Worm (Caenorhabditis elegans) whole organism, mixed stage, embryonic: ENCODE results near the gene F07C4.11.

Experiments
- M03D4.4 ChIP-seq: sonication (generic microtip); optimal IDR thresholded peaks from 2 replicates; lab custom pipeline; 2017; ENCODE audit warnings: mild to moderate bottlenecking, missing genetic modification characterization, missing compliant biosample characterization
- bed-3 ChIP-seq: fragments of 200-800 bp; sonication (Bioruptor generic); optimal IDR thresholded peaks from 3 replicates; lab custom pipeline; 2018; ENCODE audit warnings: mild to moderate bottlenecking, missing genetic modification characterization, moderate library complexity, missing compliant biosample characterization
- blmp-1 ChIP-seq: fragments of 150-350 bp; optimal IDR thresholded peaks from 2 replicates; lab custom pipeline; 2014; ENCODE audit warnings: missing biosample characterization, missing genetic modification characterization
- ceh-39 ChIP-seq: fragments of 150-350 bp; optimal IDR thresholded peaks from 2 replicates; lab custom pipeline; 2014; ENCODE audit warnings: missing biosample characterization, missing genetic modification characterization
- ceh-43 ChIP-seq: fragments of 200-800 bp; sonication (Bioruptor generic); optimal IDR thresholded peaks from 2 replicates; lab custom pipeline; 2018; ENCODE audit warnings: mild to moderate bottlenecking, missing genetic modification characterization, moderate library complexity, missing compliant biosample characterization
- ceh-83 ChIP-seq: fragments of 200-800 bp; sonication (Bioruptor generic); optimal IDR thresholded peaks from 2 replicates; lab custom pipeline; 2018; ENCODE audit warnings: mild to moderate bottlenecking, missing genetic modification characterization, missing compliant biosample characterization
- ces-1 ChIP-seq: fragments of 150-350 bp; optimal IDR thresholded peaks from 2 replicates; lab custom pipeline; 2014; ENCODE audit warnings: missing biosample characterization, missing genetic modification reagents, missing genetic modification characterization
- cnd-1 ChIP-seq: fragments of 200-800 bp; sonication (Bioruptor generic); optimal IDR thresholded peaks from 2 replicates; lab custom pipeline; 2018; ENCODE audit warnings: mild to moderate bottlenecking, missing genetic modification characterization, missing compliant biosample characterization
- drap-1 ChIP-seq: fragments of 200-800 bp; sonication (Bioruptor generic); optimal IDR thresholded peaks from 3 replicates; lab custom pipeline; 2018; ENCODE audit warnings: mild to moderate bottlenecking, missing genetic modification characterization, missing compliant biosample characterization
- elt-1 ChIP-seq: sonication (generic microtip); optimal IDR thresholded peaks from 2 replicates; lab custom pipeline; 2017; ENCODE audit warnings: missing genetic modification characterization, mild to moderate bottlenecking, missing compliant biosample characterization, antibody characterized with exemption, moderate library complexity, borderline replicate concordance; ENCODE audit not compliant: insufficient read depth
- elt-3 ChIP-seq: fragments of 150-350 bp; optimal IDR thresholded peaks from 2 replicates; lab custom pipeline; 2014; ENCODE audit warnings: missing biosample characterization, missing genetic modification characterization
- flh-1 ChIP-seq: fragments of 200-800 bp; sonication (Bioruptor generic); optimal IDR thresholded peaks from 2 replicates; lab custom pipeline; 2018; ENCODE audit warnings: mild to moderate bottlenecking, missing genetic modification characterization, moderate library complexity, missing compliant biosample characterization
- ham-2 ChIP-seq: fragments of 200-800 bp; sonication (Bioruptor generic); optimal IDR thresholded peaks from 2 replicates; lab custom pipeline; 2018; ENCODE audit warnings: mild to moderate bottlenecking, missing genetic modification characterization, missing compliant biosample characterization
- hlh-1 ChIP-seq: fragments of 150-350 bp; optimal IDR thresholded peaks from 2 replicates; lab custom pipeline; 2014; ENCODE audit warnings: missing biosample characterization, missing genetic modification reagents, missing genetic modification characterization
- lin-13 ChIP-seq: fragments of 150-350 bp; optimal IDR thresholded peaks from 2 replicates; lab custom pipeline; 2014; ENCODE audit warnings: missing biosample characterization, missing genetic modification characterization
- lin-32 ChIP-seq: fragments of 200-800 bp; sonication (Bioruptor generic); optimal IDR thresholded peaks from 2 replicates; lab custom pipeline; 2018; ENCODE audit warnings: mild to moderate bottlenecking, missing genetic modification characterization, missing compliant biosample characterization
- lsy-2 ChIP-seq: fragments of 150-350 bp; optimal IDR thresholded peaks from 2 replicates; lab custom pipeline; 2014; ENCODE audit warnings: missing biosample characterization, missing genetic modification characterization
- mab-5 ChIP-seq: fragments of 150-350 bp; optimal IDR thresholded peaks from 2 replicates; lab custom pipeline; 2014; ENCODE audit warnings: missing biosample characterization, missing genetic modification characterization
- mep-1 ChIP-seq: fragments of 150-350 bp; optimal IDR thresholded peaks from 2 replicates; lab custom pipeline; 2017; ENCODE audit warnings: missing biosample characterization, missing genetic modification reagents, missing genetic modification characterization, inconsistent platforms
- mls-2 ChIP-seq: sonication (generic microtip); optimal IDR thresholded peaks from 2 replicates; lab custom pipeline; 2016; ENCODE audit warnings: mild to moderate bottlenecking, missing genetic modification characterization, moderate library complexity, missing compliant biosample characterization
- nhr-12 ChIP-seq: fragments of 150-350 bp; optimal IDR thresholded peaks from 2 replicates; lab custom pipeline; 2014; ENCODE audit warnings: missing biosample characterization, missing genetic modification characterization
- nhr-2 ChIP-seq: fragments of 150-350 bp; optimal IDR thresholded peaks from 2 replicates; lab custom pipeline; 2014; ENCODE audit warnings: missing biosample characterization, missing genetic modification characterization
- nhr-237 ChIP-seq: fragments of 150-350 bp; optimal IDR thresholded peaks from 2 replicates; lab custom pipeline; 2014; ENCODE audit warnings: missing biosample characterization, missing genetic modification characterization
- nhr-28 ChIP-seq: fragments of 150-350 bp; optimal IDR thresholded peaks from 2 replicates; lab custom pipeline; 2014; ENCODE audit warnings: missing biosample characterization, missing genetic modification characterization
- nhr-76 ChIP-seq: sonication (generic microtip); optimal IDR thresholded peaks from 2 replicates; lab custom pipeline; 2017; ENCODE audit warnings: missing biosample characterization, missing genetic modification characterization
- pha-4 ChIP-seq: fragments of 150-350 bp; optimal IDR thresholded peaks from 2 replicates; lab custom pipeline; 2018; ENCODE audit warnings: missing biosample characterization, missing genetic modification reagents, missing genetic modification characterization
- sem-2 ChIP-seq: fragments of 200-800 bp; sonication (Bioruptor generic); optimal IDR thresholded peaks from 2 replicates; lab custom pipeline; 2018; ENCODE audit warnings: mild to moderate bottlenecking, missing genetic modification characterization, missing compliant biosample characterization
- snpc-4 ChIP-seq: fragments of 150-350 bp; optimal IDR thresholded peaks from 2 replicates; lab custom pipeline; 2014; ENCODE audit warnings: missing biosample characterization, missing genetic modification characterization
- sptf-1 ChIP-seq: sonication (generic microtip); optimal IDR thresholded peaks from 2 replicates; lab custom pipeline; 2017; ENCODE audit warnings: mild to moderate bottlenecking, missing genetic modification characterization, moderate library complexity, missing compliant biosample characterization
- tbx-8 ChIP-seq: fragments of 200-800 bp; sonication (Bioruptor generic); optimal IDR thresholded peaks from 2 replicates; lab custom pipeline; 2018; ENCODE audit warnings: mild to moderate bottlenecking, missing genetic modification characterization, moderate library complexity, missing compliant biosample characterization
- unc-120 ChIP-seq: sonication (generic microtip); optimal IDR thresholded peaks from 2 replicates; lab custom pipeline; 2017; ENCODE audit warnings: missing genetic modification characterization, missing compliant biosample characterization; ENCODE audit not compliant: poor library complexity, severe bottlenecking
- unc-39 ChIP-seq: fragments of 150-350 bp; optimal IDR thresholded peaks from 2 replicates; lab custom pipeline; 2014; ENCODE audit warnings: missing biosample characterization, missing genetic modification characterization
- unc-62 ChIP-seq: fragments of 150-350 bp; optimal IDR thresholded peaks from 2 replicates; lab custom pipeline; 2014; ENCODE audit warnings: missing biosample characterization, missing genetic modification reagents, missing genetic modification characterization
- zip-8 ChIP-seq: fragments of 150-350 bp; optimal IDR thresholded peaks from 2 replicates; lab custom pipeline; 2014; ENCODE audit warnings: missing biosample characterization, missing genetic modification characterization
- ztf-11 ChIP-seq: fragments of 150-350 bp; optimal IDR thresholded peaks from 2 replicates; lab custom pipeline; 2014; ENCODE audit warnings: missing biosample characterization, missing genetic modification characterization

F07C4.11 gene

ce11 chrV:7624152-7624551, 19.2 kb downstream of the F07C4.11 start, which contains the start of gene C50E3.13:
Gene C50E3.13, minus strand, starts transcription at chrV:7624252.
- TF ChIP-seq elt-3 (no peak), elt-1 (tag; lab: Kevin White, UChicago) (no peak), lsy-2 (no peak), drap-1 (GFP tag; lab: Kevin White, UChicago) (no peak), lin-13 (tag; lab: Kevin White, UChicago) (no peak), sem-2 (GFP tag; lab: Kevin White, UChicago) (no peak), mep-1 (tag; lab: Kevin White, UChicago) (no peak), unc-120 (tag; lab: Kevin White, UChicago) (no peak), unc-39 (no peak), nhr-76 (no peak), ham-2 (no peak), flh-1 (GFP tag; lab: Kevin White, UChicago) (no peak), nhr-237 (tag; lab: Kevin White, UChicago) (no peak), tbx-8 (GFP tag; lab: Kevin White, UChicago) (no peak), nhr-12 (no peak), mls-2 (tag; lab: Kevin White, UChicago) (no peak), ceh-43 (GFP tag; lab: Kevin White, UChicago) (no peak), ces-1 (GFP tag; lab: Kevin White, UChicago) (no peak), ztf-11 (tag; lab: Kevin White, UChicago) (no peak), M03D4.4 (tag; lab: Kevin White, UChicago) (no peak)

- no peak for TF ChIP-seq lsy-2
- TF ChIP-seq sem-2 (GFP tag; lab: Kevin White, UChicago): no peak
- no peak for TF ChIP-seq unc-120 (tag; lab: Kevin White, UChicago)
- TF ChIP-seq pha-4 (tag; lab: Kevin White, UChicago): no peak
- no peak for TF ChIP-seq ceh-39 (tag; lab: Kevin White, UChicago)
- TF ChIP-seq elt-3: no peak
- TF ChIP-seq nhr-237 (tag; lab: Kevin White, UChicago): no peak
Observed at ce11 chrV:7622011-7622465, 21.3 kb downstream of the F07C4.11 start, which contains the start of gene C50E3.12. Gene C50E3.12, minus strand, starts transcription at chrV:7622061.

ce11 chrV:7618114-7618513, 25.2 kb downstream of the F07C4.11 start, which contains the start of gene C50E3.15:
Gene C50E3.15, plus strand, starts transcription at chrV:7618414.
- TF ChIP-seq snpc-4 (tag; lab: Kevin White, UChicago): no peak
- no peak for TF ChIP-seq ceh-83 (GFP tag; lab: Kevin White, UChicago)
- TF ChIP-seq sem-2 (GFP tag; lab: Kevin White, UChicago): no peak
- no peak for TF ChIP-seq nhr-12
- TF ChIP-seq flh-1 (GFP tag; lab: Kevin White, UChicago): no peak
- no peak for TF ChIP-seq zip-8 (tag; lab: Kevin White, UChicago)
- TF ChIP-seq blmp-1 (tag; lab: Kevin White, UChicago): no peak
- no peak for TF ChIP-seq M03D4.4 (tag; lab: Kevin White, UChicago)
- no peak for TF ChIP-seq ceh-43 (GFP tag; lab: Kevin White, UChicago)
- no peak for TF ChIP-seq nhr-76
- TF ChIP-seq unc-120 (tag; lab: Kevin White, UChicago): no peak
- TF ChIP-seq tbx-8 (GFP tag; lab: Kevin White, UChicago): no peak
- TF ChIP-seq lin-32: no peak
- TF ChIP-seq elt-3: no peak
- TF ChIP-seq mep-1 (tag; lab: Kevin White, UChicago): no peak
- TF ChIP-seq hlh-1 (tag; lab: Kevin White, UChicago): no peak
- no peak for TF ChIP-seq mab-5 (tag; lab: Kevin White, UChicago)
- TF ChIP-seq cnd-1 (tag; lab: Kevin White, UChicago): no peak
- no peak for TF ChIP-seq ceh-39 (tag; lab: Kevin White, UChicago)
- TF ChIP-seq, all 35 proteins: peak for 0

- TF ChIP-seq ztf-11 (tag; lab: Kevin White, UChicago): no peak
- TF ChIP-seq sptf-1 (tag; lab: Kevin White, UChicago): no peak
- no peak for TF ChIP-seq nhr-2 (tag; lab: Kevin White, UChicago)
- no peak for TF ChIP-seq nhr-76
- no peak for TF ChIP-seq nhr-28 (tag; lab: Kevin White, UChicago)
- no peak for TF ChIP-seq flh-1 (GFP tag; lab: Kevin White, UChicago)
- no peak for TF ChIP-seq ces-1 (GFP tag; lab: Kevin White, UChicago)
- no peak for TF ChIP-seq sem-2 (GFP tag; lab: Kevin White, UChicago)
- TF ChIP-seq bed-3 (GFP tag; lab: Kevin White, UChicago): no peak
- TF ChIP-seq unc-120 (tag; lab: Kevin White, UChicago): no peak
- TF ChIP-seq unc-62 (GFP tag; lab: Kevin White, UChicago): no peak
Observed at ce11 chrV:7612044-7612443, 31.3 kb downstream of the F07C4.11 start, which contains the start of gene clec-215. Gene clec-215, plus strand, starts transcription at chrV:7612344.
